Worm (Caenorhabditis elegans) whole organism, L1 larva: ENCODE measurements around the gene F16B12.4.

ENCODE experiments used
- C04F5.9 ChIP-seq: sonication (generic microtip); optimal IDR thresholded peaks from 2 replicates; lab custom pipeline; 2016; ENCODE audit warnings: missing genetic modification characterization, missing compliant biosample characterization
- C34B4.2 ChIP-seq: sonication (generic microtip); optimal IDR thresholded peaks from 2 replicates; lab custom pipeline; 2017; ENCODE audit warnings: mild to moderate bottlenecking, missing genetic modification characterization, missing compliant biosample characterization
- ama-1 ChIP-seq: fragments of 150-350 bp; optimal IDR thresholded peaks from 2 replicates; lab custom pipeline; 2014
- ceh-82 ChIP-seq, 3 experiments: fragments of 150-350 bp in 1 of 3; sonication (generic microtip) in 2 of 3; optimal IDR thresholded peaks; 2 replicates each; lab custom pipeline; 2014 to 2017; ENCODE audit warnings: missing biosample characterization in 3 of 3, missing genetic modification characterization in 3 of 3
- ceh-90 ChIP-seq: sonication (generic microtip); optimal IDR thresholded peaks from 2 replicates; lab custom pipeline; 2016; ENCODE audit warnings: missing genetic modification characterization, missing compliant biosample characterization
- ces-1 ChIP-seq: fragments of 150-350 bp; optimal IDR thresholded peaks from 2 replicates; lab custom pipeline; 2014; ENCODE audit warnings: missing biosample characterization, missing genetic modification reagents, missing genetic modification characterization
- dpl-1 ChIP-seq, 3 experiments: fragments of 150-350 bp in 2 of 3; sonication (generic microtip) in 1 of 3; optimal IDR thresholded peaks; 2 replicates each; lab custom pipeline; 2014 to 2017; ENCODE audit warnings: missing biosample characterization in 3 of 3, missing genetic modification characterization in 3 of 3, missing genetic modification reagents in 3 of 3
- efl-1 ChIP-seq, 4 experiments: fragments of 150-350 bp; optimal IDR thresholded peaks in 3 of 4; peaks in 1 of 4; 1 replicate in 1 of 4; 2 replicates in 3 of 4; lab custom pipeline; 2014; ENCODE audit warnings: missing biosample characterization in 2 of 4, missing genetic modification characterization in 2 of 4, missing genetic modification reagents in 2 of 4
- egl-13 ChIP-seq: sonication (generic microtip); optimal IDR thresholded peaks from 2 replicates; lab custom pipeline; 2016; ENCODE audit warnings: missing genotype, missing genetic modification reagents, missing genetic modification characterization, missing compliant biosample characterization
- elt-2 ChIP-seq: sonication (generic microtip); optimal IDR thresholded peaks from 2 replicates; lab custom pipeline; 2016; ENCODE audit warnings: missing genetic modification characterization, mild to moderate bottlenecking, inconsistent platforms, missing compliant biosample characterization, missing genetic modification reagents
- ets-5 ChIP-seq: fragments of 200-800 bp; sonication (Bioruptor generic); IDR thresholded peaks from 2 replicates; pipeline ENCODE4 v1.3.6; 2022; ENCODE audit warnings: missing genetic modification characterization, missing compliant biosample characterization
- fkh-4 ChIP-seq: sonication (generic microtip); optimal IDR thresholded peaks from 2 replicates; lab custom pipeline; 2016; ENCODE audit warnings: missing compliant biosample characterization, missing genetic modification characterization, borderline replicate concordance
- fkh-8 ChIP-seq: sonication (generic microtip); optimal IDR thresholded peaks from 2 replicates; lab custom pipeline; 2016; ENCODE audit warnings: mild to moderate bottlenecking, missing genetic modification characterization, missing compliant biosample characterization
- grh-1 ChIP-seq: fragments of 200-800 bp; sonication (Bioruptor generic); IDR thresholded peaks from 2 replicates; pipeline ENCODE4 v1.3.6; 2022; ENCODE audit warnings: missing genetic modification reagents, missing genetic modification characterization, missing compliant biosample characterization
- hlh-17 ChIP-seq: fragments of 200-800 bp; sonication (Bioruptor generic); optimal IDR thresholded peaks from 2 replicates; lab custom pipeline; 2018; ENCODE audit warnings: missing genetic modification characterization, mild to moderate bottlenecking, missing compliant biosample characterization, moderate library complexity, borderline replicate concordance
- hlh-4 ChIP-seq: sonication (generic microtip); optimal IDR thresholded peaks from 2 replicates; lab custom pipeline; 2016; ENCODE audit warnings: mild to moderate bottlenecking, missing genetic modification characterization, missing compliant biosample characterization
- irx-1 ChIP-seq: sonication (generic microtip); optimal IDR thresholded peaks from 2 replicates; lab custom pipeline; 2016; ENCODE audit warnings: missing genetic modification characterization, missing compliant biosample characterization
- isw-1 ChIP-seq: fragments of 200-800 bp; sonication (Bioruptor generic); IDR thresholded peaks from 2 replicates; pipeline ENCODE4 v1.3.6; 2022; ENCODE audit warnings: missing genetic modification characterization, missing compliant biosample characterization
- lin-13 ChIP-seq: fragments of 150-350 bp; optimal IDR thresholded peaks from 2 replicates; lab custom pipeline; 2014; ENCODE audit warnings: missing biosample characterization, missing genetic modification reagents, missing genetic modification characterization
- lin-14 ChIP-seq: fragments of 200-800 bp; sonication (Bioruptor generic); optimal IDR thresholded peaks from 2 replicates; lab custom pipeline; 2018; ENCODE audit warnings: mild to moderate bottlenecking, missing genetic modification characterization, moderate library complexity, missing compliant biosample characterization
- lin-15B ChIP-seq: fragments of 150-350 bp; sonication (generic microtip); optimal IDR thresholded peaks from 3 replicates; lab custom pipeline; 2014; ENCODE audit warnings: missing biosample characterization, missing genetic modification characterization
- mab-9 ChIP-seq: fragments of 200-800 bp; sonication (Bioruptor generic); IDR thresholded peaks from 2 replicates; pipeline ENCODE4 v1.3.6; 2022; ENCODE audit warnings: missing genetic modification reagents, missing genetic modification characterization, missing compliant biosample characterization
- mdl-1 ChIP-seq, 2 experiments: fragments of 150-350 bp; optimal IDR thresholded peaks; 2 replicates each; lab custom pipeline; 2014 to 2017; ENCODE audit warnings: missing biosample characterization in 2 of 2, missing genetic modification characterization in 2 of 2, inconsistent platforms in 1 of 2
- mef-2 ChIP-seq: fragments of 150-350 bp; optimal IDR thresholded peaks from 2 replicates; lab custom pipeline; 2014; ENCODE audit warnings: missing biosample characterization, missing genetic modification characterization
- nhr-11 ChIP-seq: fragments of 150-350 bp; optimal IDR thresholded peaks from 2 replicates; lab custom pipeline; 2014; ENCODE audit warnings: missing biosample characterization, missing genetic modification characterization
- nhr-12 ChIP-seq: sonication (generic microtip); optimal IDR thresholded peaks from 2 replicates; lab custom pipeline; 2017; ENCODE audit warnings: missing biosample characterization, missing genetic modification characterization
- nhr-19 ChIP-seq: fragments of 200-800 bp; sonication (Bioruptor generic); conservative IDR thresholded peaks from 2 replicates; pipeline ENCODE4 v1.3.6; 2022; ENCODE audit warnings: missing genetic modification characterization, missing compliant biosample characterization
- nhr-237 ChIP-seq: fragments of 150-350 bp; optimal IDR thresholded peaks from 2 replicates; lab custom pipeline; 2014; ENCODE audit warnings: missing biosample characterization, missing genetic modification characterization
- nhr-47 ChIP-seq: sonication (generic microtip); optimal IDR thresholded peaks from 2 replicates; lab custom pipeline; 2016; ENCODE audit warnings: mild to moderate bottlenecking, missing genetic modification characterization, moderate library complexity, missing compliant biosample characterization
- nhr-76 ChIP-seq: sonication (generic microtip); optimal IDR thresholded peaks from 2 replicates; lab custom pipeline; 2017; ENCODE audit warnings: missing biosample characterization, missing genetic modification characterization
- nhr-84 ChIP-seq: sonication (generic microtip); optimal IDR thresholded peaks from 2 replicates; lab custom pipeline; 2017; ENCODE audit warnings: missing biosample characterization, missing genetic modification characterization
- nhr-90 ChIP-seq: sonication (generic microtip); optimal IDR thresholded peaks from 2 replicates; lab custom pipeline; 2016; ENCODE audit warnings: mild to moderate bottlenecking, missing genetic modification characterization, missing compliant biosample characterization; ENCODE audit not compliant: poor library complexity
- pag-3 ChIP-seq: sonication (generic microtip); optimal IDR thresholded peaks from 2 replicates; lab custom pipeline; 2017; ENCODE audit warnings: missing genetic modification characterization, mild to moderate bottlenecking, missing compliant biosample characterization, antibody characterized with exemption, borderline replicate concordance; ENCODE audit not compliant: insufficient read depth
- rnt-1 ChIP-seq: sonication (generic microtip); optimal IDR thresholded peaks from 2 replicates; lab custom pipeline; 2016; ENCODE audit warnings: mild to moderate bottlenecking, missing genetic modification characterization, moderate library complexity, missing compliant biosample characterization
- skn-1 ChIP-seq: fragments of 150-350 bp; optimal IDR thresholded peaks from 2 replicates; lab custom pipeline; 2014; ENCODE audit warnings: missing biosample characterization, missing genetic modification characterization
- snpc-4 ChIP-seq: fragments of 150-350 bp; optimal IDR thresholded peaks from 2 replicates; lab custom pipeline; 2014; ENCODE audit warnings: missing biosample characterization, missing genetic modification characterization
- snu-23 ChIP-seq: sonication (generic microtip); optimal IDR thresholded peaks from 2 replicates; lab custom pipeline; 2016; ENCODE audit warnings: missing genetic modification characterization, missing compliant biosample characterization
- sox-4 ChIP-seq: sonication (generic microtip); optimal IDR thresholded peaks from 2 replicates; lab custom pipeline; 2016; ENCODE audit warnings: missing genetic modification characterization, missing compliant biosample characterization
- swsn-7 ChIP-seq: sonication (generic microtip); optimal IDR thresholded peaks from 2 replicates; lab custom pipeline; 2016; ENCODE audit warnings: missing genetic modification characterization, missing compliant biosample characterization
- tbx-2 ChIP-seq: sonication (generic microtip); optimal IDR thresholded peaks from 2 replicates; lab custom pipeline; 2016; ENCODE audit warnings: missing genetic modification characterization, missing compliant biosample characterization
- unc-130 ChIP-seq: fragments of 150-350 bp; optimal IDR thresholded peaks from 2 replicates; lab custom pipeline; 2017; ENCODE audit warnings: missing biosample characterization, missing genetic modification characterization, inconsistent platforms
- unc-86 ChIP-seq: sonication (generic microtip); optimal IDR thresholded peaks from 2 replicates; lab custom pipeline; 2016; ENCODE audit warnings: missing genetic modification characterization, missing compliant biosample characterization
- unc-98 ChIP-seq: fragments of 200-800 bp; sonication (Bioruptor generic); IDR thresholded peaks from 2 replicates; pipeline ENCODE4 v1.3.6; 2022; ENCODE audit warnings: missing genetic modification characterization, missing compliant biosample characterization
- zip-4 ChIP-seq: fragments of 200-800 bp; sonication (Bioruptor generic); optimal IDR thresholded peaks from 2 replicates; lab custom pipeline; 2018; ENCODE audit warnings: mild to moderate bottlenecking, missing genetic modification characterization, moderate library complexity, missing compliant biosample characterization
- ztf-4 ChIP-seq: fragments of 150-350 bp; optimal IDR thresholded peaks from 2 replicates; lab custom pipeline; 2014; ENCODE audit warnings: missing biosample characterization, missing genetic modification characterization

The F16B12.4 gene

DNA sequence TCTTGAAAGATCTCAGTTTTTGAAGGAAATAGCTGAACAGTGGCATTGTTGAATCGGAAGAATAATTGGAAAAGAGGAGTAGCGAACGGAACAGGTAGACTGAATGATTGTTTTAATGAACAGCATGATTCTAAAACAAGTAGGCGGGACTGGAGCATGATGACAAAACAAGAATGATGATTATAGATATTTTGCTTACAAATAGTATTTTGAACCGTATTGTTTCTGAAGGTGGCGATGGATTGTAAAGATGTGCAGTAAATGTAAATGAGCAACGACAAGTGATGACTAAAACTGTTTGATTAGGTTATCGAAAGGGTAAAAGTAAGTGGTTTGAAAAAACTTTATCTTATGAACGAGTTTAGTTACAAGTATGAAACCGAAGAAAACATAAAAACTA, 35.8 kb upstream of the F16B12.4 start, which contains the start of gene F28H6.8:
Gene F28H6.8, minus strand, starts transcription at position 101 of the 400 bp plus-strand sequence.
- no peak for TF ChIP-seq nhr-76 (tag; lab: Kevin White, UChicago)
- no peak for TF ChIP-seq lin-14 (GFP tag; lab: Kevin White, UChicago)
- TF ChIP-seq pag-3 (tag; lab: Kevin White, UChicago): no peak
- no peak for TF ChIP-seq skn-1 (tag; lab: Kevin White, UChicago)
- TF ChIP-seq dpl-1 (GFP tag; optimal IDR thresholded peaks at IDR 0.05; lab: Kevin White, UChicago): no peak
- TF ChIP-seq ceh-82 (tag; optimal IDR thresholded peaks at IDR 0.05; lab: Kevin White, UChicago): no peak
- no peak for TF ChIP-seq ceh-90
- TF ChIP-seq mdl-1 (tag; optimal IDR thresholded peaks at IDR 0.05; lab: Kevin White, UChicago): no peak
- TF ChIP-seq snu-23: no peak
- TF ChIP-seq nhr-90 (tag; lab: Kevin White, UChicago): no peak

DNA sequence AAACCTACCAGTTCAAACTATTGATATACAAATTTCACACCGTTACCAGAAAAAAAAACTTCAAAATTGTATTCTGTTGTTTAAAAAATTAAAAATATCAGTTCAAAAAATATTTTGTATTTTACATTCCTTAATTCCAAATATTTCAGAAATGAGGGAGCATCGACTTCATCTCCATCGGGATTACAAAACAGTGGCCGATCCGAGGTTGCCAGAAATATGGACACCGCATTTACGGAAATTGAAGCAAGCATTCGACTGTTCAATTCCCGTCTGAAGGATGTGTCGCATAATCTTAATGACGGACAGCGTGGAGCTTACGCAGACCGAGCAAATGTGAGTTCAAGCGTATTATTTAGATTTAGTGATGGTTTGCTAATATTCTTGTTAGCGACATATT, 34.2 kb upstream of the F16B12.4 start:
- TF ChIP-seq nhr-47 (tag; lab: Kevin White, UChicago): no peak
- no peak for TF ChIP-seq mab-9
- TF ChIP-seq efl-1 (optimal IDR thresholded peaks at IDR 0.05; lab: Kevin White, UChicago): no peak
- peak in 1 of 2 experiments; percentile 73 for TF ChIP-seq efl-1 (GFP tag; optimal IDR thresholded peaks at IDR 0.05 in 1 of 2; lab: Kevin White, UChicago)

DNA sequence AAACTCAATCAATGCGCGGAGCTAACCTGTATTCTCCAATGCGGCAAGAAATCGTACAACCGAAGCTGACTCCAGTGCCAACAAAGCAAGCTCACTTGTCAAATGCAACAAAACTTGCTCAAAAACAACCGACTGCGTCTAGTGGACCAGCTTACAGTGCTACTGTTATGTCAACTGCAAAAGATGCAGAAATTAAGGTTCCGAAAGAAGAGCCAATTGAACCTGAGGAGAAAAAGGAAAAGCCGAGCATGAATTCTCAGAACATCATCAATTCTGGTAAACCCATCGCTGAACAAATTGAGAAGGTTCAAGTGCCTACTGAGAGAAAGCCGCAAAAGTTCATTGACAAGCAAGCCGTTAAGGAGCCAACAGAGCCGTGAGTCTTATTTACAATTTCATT, 33.0 kb upstream of the F16B12.4 start:
- TF ChIP-seq rnt-1 (tag; lab: Kevin White, UChicago) (no peak), grh-1 (no peak), C34B4.2 (no peak), unc-130 (tag; lab: Kevin White, UChicago) (no peak), ztf-4 (tag; lab: Kevin White, UChicago) (no peak), unc-86 (no peak), mdl-1 (tag; optimal IDR thresholded peaks at IDR 0.05; lab: Kevin White, UChicago) (no peak), C04F5.9 (tag; lab: Kevin White, UChicago) (no peak), ceh-90 (no peak)

DNA sequence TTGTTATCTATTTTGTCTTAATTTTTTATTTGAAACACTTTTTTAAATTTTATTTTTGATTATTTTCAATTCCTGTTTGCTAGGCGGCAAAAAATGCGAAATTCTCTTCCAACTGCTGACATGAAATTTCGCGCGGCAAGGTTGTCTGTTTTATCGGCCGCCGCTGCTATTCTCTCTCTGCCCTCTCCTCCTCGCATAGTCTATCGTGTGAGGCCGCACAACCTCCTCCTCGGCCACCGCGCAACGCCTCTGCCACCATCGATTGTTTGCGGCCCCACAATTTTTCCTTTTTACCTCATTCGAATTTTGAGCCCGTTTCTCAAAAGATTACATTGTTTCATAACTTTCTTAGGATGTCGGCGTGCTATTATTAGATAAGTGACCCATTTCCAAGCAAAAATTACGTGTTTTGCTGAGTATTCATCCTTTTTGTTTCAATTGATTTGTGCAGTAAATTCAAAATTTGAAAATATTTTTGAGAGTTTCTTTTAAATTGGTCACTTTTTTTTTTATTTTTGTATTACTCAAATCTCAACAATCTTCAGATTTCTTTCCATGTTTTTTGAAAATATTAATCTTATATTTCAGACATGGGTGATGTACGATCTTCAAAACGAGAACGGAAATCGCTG, 28.9 kb upstream of the F16B12.4 start, which contains the start of gene F28H6.4:
Gene F28H6.4, plus strand, starts transcription at position 582 of the 632 bp plus-strand sequence.
- no peak for TF ChIP-seq mef-2 (tag; lab: Kevin White, UChicago)
- TF ChIP-seq lin-13 (GFP tag; lab: Kevin White, UChicago): peak; percentile 4
- no peak for TF ChIP-seq nhr-12
- TF ChIP-seq lin-15B (tag; lab: Kevin White, UChicago): no peak
- TF ChIP-seq egl-13: no peak
- TF ChIP-seq nhr-19 (GFP tag; lab: Robert Waterston, UW): no peak
- TF ChIP-seq fkh-4 (tag; lab: Kevin White, UChicago): no peak
- TF ChIP-seq nhr-84 (tag; lab: Kevin White, UChicago): no peak
- TF ChIP-seq pag-3 (tag; lab: Kevin White, UChicago): no peak
- no peak for TF ChIP-seq zip-4 (GFP tag; lab: Kevin White, UChicago)
- no peak for TF ChIP-seq isw-1 (GFP tag; lab: Robert Waterston, UW)
- TF ChIP-seq nhr-11: no peak
- no peak for TF ChIP-seq elt-2 (tag; lab: Kevin White, UChicago)
- TF ChIP-seq snpc-4 (tag; lab: Kevin White, UChicago): no peak
- no peak for TF ChIP-seq nhr-237
- TF ChIP-seq swsn-7 (tag; lab: Kevin White, UChicago): peak; percentile 9
- TF ChIP-seq dpl-1 (GFP tag; optimal IDR thresholded peaks at IDR 0.05; lab: Kevin White, UChicago): peak in 2 of 3 experiments; percentile 10 to 20
- TF ChIP-seq unc-98 (GFP tag; lab: Robert Waterston, UW): no peak
- no peak for TF ChIP-seq sox-4 (tag; lab: Kevin White, UChicago)
- TF ChIP-seq unc-86: no peak
- no peak for TF ChIP-seq unc-130 (tag; lab: Kevin White, UChicago)
- TF ChIP-seq tbx-2 (tag; lab: Kevin White, UChicago): peak; percentile 2
- no peak for TF ChIP-seq ces-1 (GFP tag; lab: Kevin White, UChicago)
- TF ChIP-seq irx-1 (tag; lab: Kevin White, UChicago): no peak
- TF ChIP-seq mdl-1 (tag; optimal IDR thresholded peaks at IDR 0.05; lab: Kevin White, UChicago): no peak
- TF ChIP-seq nhr-76 (tag; lab: Kevin White, UChicago): no peak
- no peak for TF ChIP-seq ets-5 (GFP tag; lab: Robert Waterston, UW)
- TF ChIP-seq hlh-17: no peak
- no peak for TF ChIP-seq ztf-4 (tag; lab: Kevin White, UChicago)
- no peak for TF ChIP-seq hlh-4
- TF ChIP-seq snu-23: peak; percentile 49
- no peak for TF ChIP-seq mab-9
- TF ChIP-seq ama-1 (lab: Kevin White, UChicago): no peak
- peak; percentile 20 for TF ChIP-seq fkh-8 (tag; lab: Kevin White, UChicago)
